Fruit fly (Drosophila melanogaster) whole organism, embryonic: ENCODE results near the gene fkh.

ENCODE experiments used
- Atf-2 ChIP-seq: fragments of 200-800 bp; sonication (Bioruptor generic); optimal IDR thresholded peaks from 2 replicates; lab custom pipeline; 2016; ENCODE audit warnings: missing biosample characterization, missing genetic modification characterization
- Atf6 ChIP-seq: fragments of 200-800 bp; sonication (Bioruptor generic); IDR thresholded peaks from 2 replicates; pipeline ENCODE4 v1.3.6; 2022; ENCODE audit warnings: missing biosample characterization, missing genetic modification characterization
- C15 ChIP-seq: fragments of 200-800 bp; sonication (Bioruptor generic); IDR thresholded peaks from 3 replicates; pipeline ENCODE4 v1.3.6; 2022; ENCODE audit warnings: missing biosample characterization, missing genetic modification characterization
- CG10147 ChIP-seq: fragments of 200-800 bp; sonication (Bioruptor generic); optimal IDR thresholded peaks from 2 replicates; lab custom pipeline; 2019; ENCODE audit warnings: missing biosample characterization, mild to moderate bottlenecking, missing genetic modification characterization, moderate library complexity
- CG10209 ChIP-seq: fragments of 200-800 bp; sonication (Bioruptor generic); optimal IDR thresholded peaks from 3 replicates; lab custom pipeline; 2017; ENCODE audit warnings: missing biosample characterization, mild to moderate bottlenecking, missing genetic modification characterization, missing genetic modification reagents
- CG10431 ChIP-seq: fragments of 200-800 bp; sonication (Bioruptor generic); optimal IDR thresholded peaks from 3 replicates; lab custom pipeline; 2018; ENCODE audit warnings: missing biosample characterization, mild to moderate bottlenecking, missing genetic modification characterization
- CG11504 ChIP-seq: fragments of 200-800 bp; sonication (Bioruptor generic); optimal IDR thresholded peaks from 3 replicates; lab custom pipeline; 2019; ENCODE audit warnings: missing biosample characterization, mild to moderate bottlenecking, missing genetic modification characterization, moderate library complexity
- CG11723 ChIP-seq: fragments of 200-800 bp; sonication (Bioruptor generic); optimal IDR thresholded peaks from 2 replicates; lab custom pipeline; 2017; ENCODE audit warnings: missing biosample characterization, mild to moderate bottlenecking, missing genetic modification characterization
- CG13424 ChIP-seq: fragments of 200-800 bp; sonication (Bioruptor generic); optimal IDR thresholded peaks from 2 replicates; lab custom pipeline; 2019; ENCODE audit warnings: missing biosample characterization, mild to moderate bottlenecking, missing genetic modification characterization, moderate library complexity
- CG15073 ChIP-seq: fragments of 200-800 bp; sonication (Bioruptor generic); optimal IDR thresholded peaks from 2 replicates; lab custom pipeline; 2016; ENCODE audit warnings: missing biosample characterization, missing genetic modification characterization
- CG15601 ChIP-seq: fragments of 200-800 bp; sonication (Bioruptor generic); optimal IDR thresholded peaks from 3 replicates; lab custom pipeline; 2019; ENCODE audit warnings: missing biosample characterization, mild to moderate bottlenecking, missing genetic modification characterization, moderate library complexity
- CG15696 ChIP-seq: fragments of 200-800 bp; sonication (Bioruptor generic); optimal IDR thresholded peaks from 2 replicates; lab custom pipeline; 2019; ENCODE audit warnings: missing biosample characterization, mild to moderate bottlenecking, missing genetic modification characterization, moderate library complexity
- CG16813 ChIP-seq: fragments of 200-800 bp; sonication (Bioruptor generic); IDR thresholded peaks from 3 replicates; pipeline ENCODE4 v1.3.6; 2022; ENCODE audit warnings: missing biosample characterization, missing genetic modification characterization; ENCODE audit not compliant: partially characterized antibody
- CG16815 ChIP-seq: fragments of 200-800 bp; sonication (Bioruptor generic); optimal IDR thresholded peaks from 3 replicates; lab custom pipeline; 2017; ENCODE audit warnings: missing biosample characterization, mild to moderate bottlenecking, missing genetic modification characterization
- CG4404 ChIP-seq: fragments of 200-800 bp; sonication (Bioruptor generic); IDR thresholded peaks from 2 replicates; pipeline ENCODE4 v1.3.6; 2022; ENCODE audit warnings: missing biosample characterization, missing genetic modification characterization
- CG7271 ChIP-seq: fragments of 200-800 bp; sonication (Bioruptor generic); optimal IDR thresholded peaks from 2 replicates; lab custom pipeline; 2018; ENCODE audit warnings: missing biosample characterization, mild to moderate bottlenecking, missing genetic modification characterization, moderate library complexity
- CG9727 ChIP-seq: fragments of 200-800 bp; sonication (Bioruptor generic); optimal IDR thresholded peaks from 3 replicates; lab custom pipeline; 2017; ENCODE audit warnings: missing biosample characterization, mild to moderate bottlenecking, missing genetic modification characterization
- CG9932 ChIP-seq: fragments of 200-800 bp; sonication (Bioruptor generic); IDR thresholded peaks from 2 replicates; pipeline ENCODE4 v1.3.6; 2022; ENCODE audit warnings: missing biosample characterization, missing genetic modification characterization
- CoRest ChIP-seq: fragments of 200-800 bp; sonication (Bioruptor generic); optimal IDR thresholded peaks from 3 replicates; lab custom pipeline; 2018; ENCODE audit warnings: missing biosample characterization, mild to moderate bottlenecking, missing genetic modification characterization, moderate library complexity
- CrebB ChIP-seq: fragments of 200-800 bp; sonication (Bioruptor generic); optimal IDR thresholded peaks from 3 replicates; lab custom pipeline; 2018; ENCODE audit warnings: missing biosample characterization, mild to moderate bottlenecking, missing genetic modification characterization
- Dp ChIP-seq: fragments of 200-800 bp; sonication (Bioruptor generic); optimal IDR thresholded peaks from 2 replicates; lab custom pipeline; 2018; ENCODE audit warnings: missing biosample characterization, mild to moderate bottlenecking, missing genetic modification characterization, moderate library complexity
- Drgx ChIP-seq: fragments of 200-800 bp; sonication (Bioruptor generic); IDR thresholded peaks from 2 replicates; pipeline ENCODE4 v1.3.6; 2022; ENCODE audit warnings: missing biosample characterization, missing genetic modification characterization
- ERR ChIP-seq: fragments of 200-800 bp; sonication (Bioruptor generic); optimal IDR thresholded peaks from 2 replicates; lab custom pipeline; 2016; ENCODE audit warnings: missing biosample characterization, missing genetic modification characterization
- HLH4C ChIP-seq: fragments of 200-800 bp; sonication (Bioruptor generic); IDR thresholded peaks from 3 replicates; pipeline ENCODE4 v1.3.6; 2022; ENCODE audit warnings: missing biosample characterization, missing genetic modification characterization; ENCODE audit not compliant: partially characterized antibody
- Hr78 ChIP-seq, 2 experiments: fragments of 200-800 bp in 1 of 2; fragments of >200 bp in 1 of 2; sonication (Bioruptor generic) in 1 of 2; optimal IDR thresholded peaks; 2 replicates each; lab custom pipeline; 2017 to 2019; ENCODE audit warnings: missing biosample characterization in 2 of 2, missing genetic modification characterization in 2 of 2, mild to moderate bottlenecking in 1 of 2, moderate library complexity in 1 of 2
- Meics ChIP-seq: fragments of 200-800 bp; sonication (Bioruptor generic); optimal IDR thresholded peaks from 2 replicates; lab custom pipeline; 2017; ENCODE audit warnings: missing biosample characterization, mild to moderate bottlenecking, missing genetic modification characterization
- NC2β ChIP-seq: fragments of 200-800 bp; sonication (Bioruptor generic); optimal IDR thresholded peaks from 2 replicates; lab custom pipeline; 2016; ENCODE audit warnings: missing biosample characterization, missing genetic modification characterization
- bab2 ChIP-seq: fragments of 200-800 bp; sonication (Bioruptor generic); optimal IDR thresholded peaks from 2 replicates; lab custom pipeline; 2016; ENCODE audit warnings: missing biosample characterization, missing genetic modification characterization
- bsh ChIP-seq, 2 experiments: fragments of 200-800 bp; sonication (Bioruptor generic); optimal IDR thresholded peaks; 2 replicates each; lab custom pipeline; 2017 to 2018; ENCODE audit warnings: mild to moderate bottlenecking in 2 of 2, missing biosample characterization in 2 of 2, missing genetic modification characterization in 2 of 2, moderate library complexity in 1 of 2
- fd3F ChIP-seq: fragments of 200-800 bp; sonication (Bioruptor generic); optimal IDR thresholded peaks from 2 replicates; lab custom pipeline; 2018; ENCODE audit warnings: missing biosample characterization, mild to moderate bottlenecking, missing genetic modification characterization, moderate library complexity
- ind ChIP-seq: fragments of 200-800 bp; sonication (Bioruptor generic); optimal IDR thresholded peaks from 3 replicates; lab custom pipeline; 2016; ENCODE audit warnings: missing biosample characterization, missing genetic modification characterization
- knrl ChIP-seq: fragments of 200-800 bp; sonication (Bioruptor generic); IDR thresholded peaks from 3 replicates; pipeline ENCODE4 v1.3.6; 2022; ENCODE audit warnings: missing biosample characterization, missing genetic modification characterization; ENCODE audit not compliant: partially characterized antibody
- lmd ChIP-seq: fragments of 200-800 bp; sonication (Bioruptor generic); IDR thresholded peaks from 2 replicates; pipeline ENCODE4 v1.3.6; 2022; ENCODE audit warnings: missing biosample characterization, missing genetic modification characterization
- luna ChIP-seq: fragments of 200-800 bp; sonication (Bioruptor generic); optimal IDR thresholded peaks from 2 replicates; lab custom pipeline; 2016; ENCODE audit warnings: missing biosample characterization, missing genetic modification characterization
- nerfin-1 ChIP-seq: fragments of 200-800 bp; sonication (Bioruptor generic); optimal IDR thresholded peaks from 3 replicates; lab custom pipeline; 2019; ENCODE audit warnings: missing biosample characterization, mild to moderate bottlenecking, missing genetic modification characterization, moderate library complexity
- nom ChIP-seq: fragments of 200-800 bp; sonication (Bioruptor generic); optimal IDR thresholded peaks from 2 replicates; lab custom pipeline; 2017; ENCODE audit warnings: missing biosample characterization, missing genetic modification characterization, mild to moderate bottlenecking, moderate library complexity, missing genetic modification reagents
- pfk ChIP-seq: fragments of 200-800 bp; sonication (Bioruptor generic); optimal IDR thresholded peaks from 2 replicates; lab custom pipeline; 2018; ENCODE audit warnings: missing biosample characterization, mild to moderate bottlenecking, missing genetic modification characterization, moderate library complexity
- pho ChIP-seq: fragments of 200-800 bp; sonication (Bioruptor generic); optimal IDR thresholded peaks from 2 replicates; lab custom pipeline; 2016; ENCODE audit warnings: missing biosample characterization, missing genetic modification characterization
- pzg ChIP-seq: fragments of 200-800 bp; sonication (Bioruptor generic); optimal IDR thresholded peaks from 3 replicates; lab custom pipeline; 2018; ENCODE audit warnings: missing biosample characterization, mild to moderate bottlenecking, missing genetic modification characterization, moderate library complexity
- ranshi ChIP-seq: fragments of 200-800 bp; sonication (Bioruptor generic); IDR thresholded peaks from 2 replicates; pipeline ENCODE4 v1.3.6; 2022; ENCODE audit warnings: missing biosample characterization, missing genetic modification characterization
- scrt ChIP-seq: fragments of 200-800 bp; sonication (Bioruptor generic); optimal IDR thresholded peaks from 2 replicates; lab custom pipeline; 2018; ENCODE audit warnings: missing biosample characterization, mild to moderate bottlenecking, missing genetic modification characterization, moderate library complexity
- sd ChIP-seq: fragments of 200-800 bp; sonication (Bioruptor generic); optimal IDR thresholded peaks from 3 replicates; lab custom pipeline; 2018; ENCODE audit warnings: missing biosample characterization, mild to moderate bottlenecking, missing genetic modification characterization, moderate library complexity
- sob ChIP-seq: fragments of 200-800 bp; sonication (Bioruptor generic); IDR thresholded peaks from 2 replicates; pipeline ENCODE4 v1.3.6; 2022; ENCODE audit warnings: missing biosample characterization, missing genetic modification characterization
- ssp ChIP-seq: fragments of 200-800 bp; sonication (Bioruptor generic); IDR thresholded peaks from 2 replicates; pipeline ENCODE4 v1.3.6; 2022; ENCODE audit warnings: missing biosample characterization, missing genetic modification characterization
- stc ChIP-seq: fragments of 200-800 bp; sonication (Bioruptor generic); IDR thresholded peaks from 2 replicates; pipeline ENCODE4 v1.3.6; 2022; ENCODE audit warnings: missing biosample characterization, missing genetic modification characterization
- tin ChIP-seq: fragments of 200-800 bp; sonication (Bioruptor generic); optimal IDR thresholded peaks from 3 replicates; lab custom pipeline; 2016; ENCODE audit warnings: missing biosample characterization, missing genetic modification characterization
- tll ChIP-seq, 2 experiments: fragments of 200-800 bp in 1 of 2; fragments of >200 bp in 1 of 2; sonication (Bioruptor generic) in 1 of 2; optimal IDR thresholded peaks; 2 replicates each; lab custom pipeline; 2017 to 2019; ENCODE audit warnings: missing biosample characterization in 2 of 2, missing genetic modification characterization in 2 of 2, mild to moderate bottlenecking in 1 of 2, moderate library complexity in 1 of 2
- twi ChIP-seq: fragments of 200-800 bp; optimal IDR thresholded peaks from 2 replicates; lab custom pipeline; 2019; ENCODE audit warnings: missing biosample characterization, mild to moderate bottlenecking, missing genetic modification characterization, moderate library complexity
- yki ChIP-seq: fragments of >200 bp; optimal IDR thresholded peaks from 3 replicates; lab custom pipeline; 2018
- z ChIP-seq: fragments of 200-800 bp; sonication (Bioruptor generic); IDR thresholded peaks from 3 replicates; pipeline ENCODE4 v1.3.6; 2022; ENCODE audit warnings: missing biosample characterization, missing genetic modification characterization

Gene fkh

DNA sequence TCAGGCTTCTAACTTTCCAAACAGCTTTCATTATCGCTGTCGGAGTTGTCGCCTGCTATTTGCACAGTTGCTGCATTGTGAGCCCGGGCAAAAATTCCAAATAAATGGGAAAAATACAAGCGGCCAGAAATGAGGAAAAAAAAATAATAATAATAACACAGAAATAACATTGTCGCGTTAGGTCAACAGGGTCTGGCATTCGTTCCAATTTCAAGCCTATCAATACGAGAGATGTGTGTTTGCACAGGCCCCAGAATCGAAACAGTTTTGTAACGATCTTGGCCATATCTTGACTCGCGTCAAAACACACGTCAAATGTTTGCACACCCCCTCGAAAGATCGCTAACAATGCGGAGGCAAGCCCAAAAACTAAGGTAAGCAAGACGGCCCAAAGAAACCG, 28.7 kb downstream of the fkh start (continued):
- TF ChIP-seq nerfin-1 (no peak), fd3F (GFP tag; lab: Kevin White, UChicago) (peak; percentile 44), Atf6 (GFP tag; lab: Robert Waterston, UW) (peak; percentile 65), CG15601 (peak; percentile 7), CG11723 (GFP tag; lab: Kevin White, UChicago) (peak; percentile 8), bsh (GFP tag; optimal IDR thresholded peaks at IDR 0.05; lab: Kevin White, UChicago) (peak in 1 of 2 experiments; percentile 44), pho (GFP tag; lab: Kevin White, UChicago) (peak; percentile 24), sd (tag; lab: Kevin White, UChicago) (peak; percentile 25), scrt (GFP tag; lab: Kevin White, UChicago) (peak; percentile 30), Atf-2 (GFP tag; lab: Kevin White, UChicago) (no peak), Hr78 (GFP tag; optimal IDR thresholded peaks at IDR 0.05; lab: Kevin White, UChicago) (no peak), ranshi (GFP tag; lab: Robert Waterston, UW) (peak; percentile 36; the same call in 1 of the 2 replicates), knrl (GFP tag; lab: Robert Waterston, UW) (no peak), CG13424 (tag; lab: Kevin White, UChicago) (no peak), yki (lab: Kevin White, UChicago) (no peak), CG15696 (tag; lab: Kevin White, UChicago) (no peak), CoRest (tag; lab: Kevin White, UChicago) (no peak), tin (no peak), pzg (GFP tag; lab: Kevin White, UChicago) (no peak), nom (GFP tag; lab: Kevin White, UChicago) (no peak), Dp (no peak), CG16815 (GFP tag; lab: Kevin White, UChicago) (no peak), sob (peak; percentile 61; the same call in 1 of the 2 replicates), CG4404 (GFP tag; lab: Robert Waterston, UW) (no peak), ssp (no peak), CG11504 (tag; lab: Kevin White, UChicago) (no peak), HLH4C (GFP tag; lab: Robert Waterston, UW) (no peak), twi (tag; lab: Kevin White, UChicago) (no peak), CG10147 (GFP tag; lab: Kevin White, UChicago) (peak; percentile 50), CG16813 (GFP tag; lab: Robert Waterston, UW) (no peak), Drgx (no peak), CG9932 (GFP tag; lab: Robert Waterston, UW) (no peak), CG7271 (tag; lab: Kevin White, UChicago) (peak; percentile 3), Meics (peak; percentile 62), pfk (GFP tag; lab: Kevin White, UChicago) (peak; percentile 4), C15 (GFP tag; lab: Robert Waterston, UW) (no peak), ind (GFP tag; lab: Kevin White, UChicago) (no peak), CG15073 (GFP tag; lab: Kevin White, UChicago) (no peak), CG10209 (peak; percentile 52), stc (GFP tag; lab: Robert Waterston, UW) (peak; percentile 36; the same call in 1 of the 2 replicates), ERR (GFP tag; lab: Kevin White, UChicago) (peak; percentile 8), CG9727 (GFP tag; lab: Kevin White, UChicago) (peak; percentile 40), NC2β (GFP tag; lab: Kevin White, UChicago) (no peak), bab2 (peak; percentile 27), CrebB (peak; percentile 4), CG10431 (GFP tag; lab: Kevin White, UChicago) (peak; percentile 14), lmd (GFP tag; lab: Robert Waterston, UW) (no peak), z (GFP tag; lab: Robert Waterston, UW) (no peak), tll (GFP tag; optimal IDR thresholded peaks at IDR 0.05; lab: Kevin White, UChicago) (no peak), luna (no peak)
